Worm (Caenorhabditis elegans): ENCODE measurements around the gene T28A11.13.

The T28A11.13 gene

ce11 chrV:3278101-3278639, 28.1 kb upstream of the T28A11.13 start, which contains the start of gene fbxa-64:
Gene fbxa-64 (minus strand): TSS chrV:3278151.
- TF ChIP-seq ama-1 (optimal IDR thresholded peaks at IDR 0.05) (no peak), daf-8 (GFP tag; IDR thresholded peaks at IDR 0.05) (no peak), F10B5.3 (tag; optimal IDR thresholded peaks at IDR 0.05) (no peak), duxl-1 (tag; optimal IDR thresholded peaks at IDR 0.05; ENCODE audit: poor library complexity) (no peak), F26F4.8 (GFP tag; conservative IDR thresholded peaks at IDR 0.05) (no peak), unc-130 (GFP tag; optimal IDR thresholded peaks at IDR 0.05) (no peak), dpl-1 (GFP tag; optimal IDR thresholded peaks at IDR 0.05) (peak; percentile 7), unc-62 (GFP tag; optimal IDR thresholded peaks at IDR 0.05 in 1 of 2) (peak in 1 of 2 experiments; percentile 8), unc-62 (tag; optimal IDR thresholded peaks at IDR 0.05) (no peak), ceh-44 (GFP tag; IDR thresholded peaks at IDR 0.05) (no peak), fos-1 (tag; optimal IDR thresholded peaks at IDR 0.05) (no peak), mes-2 (tag; optimal IDR thresholded peaks at IDR 0.05; ENCODE audit: poor library complexity, severe bottlenecking) (peak; percentile 50)

DNA sequence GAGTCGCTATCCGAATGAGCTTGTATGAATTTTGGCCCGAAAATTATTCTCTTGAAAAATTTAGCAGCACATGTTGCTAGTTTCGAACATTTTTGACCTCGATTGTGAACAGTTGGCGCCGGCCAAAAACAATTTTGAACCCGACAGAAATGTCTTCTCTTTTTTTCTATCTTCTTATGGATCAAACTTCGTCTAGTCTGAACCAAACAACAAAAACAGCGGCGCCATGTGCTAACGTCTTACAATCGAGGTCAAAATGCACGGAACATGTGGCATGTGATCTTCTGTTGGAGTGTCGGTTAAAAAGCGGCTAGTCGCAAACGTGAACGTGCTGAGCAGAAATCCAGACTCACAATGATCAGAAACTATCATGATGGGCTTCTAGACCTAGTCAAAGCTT, 26.1 kb upstream of the T28A11.13 start:
- TF ChIP-seq nhr-11 (tag; optimal IDR thresholded peaks at IDR 0.05) (peak; percentile 15), zfp-3 (GFP tag; conservative IDR thresholded peaks at IDR 0.05) (no peak), nhr-6 (tag; optimal IDR thresholded peaks at IDR 0.05) (no peak), ceh-32 (tag; optimal IDR thresholded peaks at IDR 0.05; ENCODE audit: poor library complexity) (no peak), unc-39 (tag; optimal IDR thresholded peaks at IDR 0.05) (no peak), dpl-1 (GFP tag; optimal IDR thresholded peaks at IDR 0.05) (no peak), zip-2 (tag; optimal IDR thresholded peaks at IDR 0.05) (no peak), mep-1 (tag; optimal IDR thresholded peaks at IDR 0.05) (no peak), nhr-10 (tag; optimal IDR thresholded peaks at IDR 0.05) (no peak), zfp-2 (tag; optimal IDR thresholded peaks at IDR 0.05) (no peak), pqm-1 (tag; optimal IDR thresholded peaks at IDR 0.05) (no peak), T20F7.1 (GFP tag; optimal IDR thresholded peaks at IDR 0.05) (no peak), sdz-12 (GFP tag; optimal IDR thresholded peaks at IDR 0.05) (no peak), saeg-2 (GFP tag; IDR thresholded peaks at IDR 0.05) (no peak), cey-2 (tag; optimal IDR thresholded peaks at IDR 0.05; ENCODE audit: borderline replicate concordance, insufficient read depth) (no peak), hlh-30 (tag; optimal IDR thresholded peaks at IDR 0.05; ENCODE audit: insufficient read depth) (peak; percentile 16), unc-62 (GFP tag; optimal IDR thresholded peaks at IDR 0.05 in 1 of 2) (peak in 1 of 2 experiments; percentile 80), unc-62 (tag; optimal IDR thresholded peaks at IDR 0.05) (no peak), ces-1 (GFP tag; optimal IDR thresholded peaks at IDR 0.05) (no peak), dmd-6 (GFP tag; IDR thresholded peaks at IDR 0.05) (peak; percentile 56), daf-8 (GFP tag; IDR thresholded peaks at IDR 0.05) (no peak), snpc-4 (tag; optimal IDR thresholded peaks at IDR 0.05) (no peak), dmd-8 (GFP tag; IDR thresholded peaks at IDR 0.05) (no peak), daf-19 (GFP tag; conservative IDR thresholded peaks at IDR 0.05) (no peak), gei-8 (GFP tag; optimal IDR thresholded peaks at IDR 0.05) (no peak), mxl-3 (GFP tag; optimal IDR thresholded peaks at IDR 0.05) (peak; percentile 49), rbr-2 (tag; optimal IDR thresholded peaks at IDR 0.05) (no peak), F49E8.2 (tag; optimal IDR thresholded peaks at IDR 0.05; ENCODE audit: borderline replicate concordance) (no peak), lin-15B (tag; optimal IDR thresholded peaks at IDR 0.05) (no peak), R02D3.7 (tag; optimal IDR thresholded peaks at IDR 0.05) (no peak), fkh-10 (GFP tag; optimal IDR thresholded peaks at IDR 0.05) (no peak), ceh-20 (GFP tag; IDR thresholded peaks at IDR 0.05) (0 out of 2 replicates have a peak, but pooled peaks have one; percentile 26), zip-11 (GFP tag; IDR thresholded peaks at IDR 0.05) (no peak), Y75B8A.6 (GFP tag; IDR thresholded peaks at IDR 0.05) (no peak), F37D6.2 (tag; optimal IDR thresholded peaks at IDR 0.05) (no peak), fos-1 (tag; optimal IDR thresholded peaks at IDR 0.05) (no peak), dmd-9 (GFP tag; IDR thresholded peaks at IDR 0.05) (no peak), pha-4 (GFP tag; IDR thresholded peaks at IDR 0.05) (no peak), pha-4 (tag; optimal IDR thresholded peaks at IDR 0.05) (no peak), F26F4.8 (GFP tag; conservative IDR thresholded peaks at IDR 0.05) (no peak), hif-1 (tag; optimal IDR thresholded peaks at IDR 0.05) (no peak), dve-1 (tag; optimal IDR thresholded peaks at IDR 0.05; ENCODE audit: insufficient read depth) (no peak), aly-2 (tag; optimal IDR thresholded peaks at IDR 0.05) (no peak)

Data from whole organism, L4 larva.